Worm (Caenorhabditis elegans) whole organism, young adult: ENCODE measurements around the gene pmk-3.

Source experiments
- B0019.2 ChIP-seq: fragments of 200-800 bp; sonication (Bioruptor generic); conservative IDR thresholded peaks from 2 replicates; pipeline ENCODE4 v1.3.6; 2022; ENCODE audit warnings: missing genetic modification reagents, missing genetic modification characterization, missing compliant biosample characterization
- B0336.3 ChIP-seq: fragments of 200-800 bp; sonication (Bioruptor generic); IDR thresholded peaks from 2 replicates; pipeline ENCODE4 v1.3.6; 2022; ENCODE audit warnings: missing genetic modification characterization, missing compliant biosample characterization
- D2030.7 ChIP-seq: fragments of 200-800 bp; sonication (Bioruptor generic); IDR thresholded peaks from 2 replicates; pipeline ENCODE4 v1.3.6; 2022; ENCODE audit warnings: missing genetic modification reagents, missing genetic modification characterization, missing compliant biosample characterization
- F49E8.2 ChIP-seq: sonication (generic microtip); optimal IDR thresholded peaks from 3 replicates; lab custom pipeline; 2017; ENCODE audit warnings: missing genetic modification characterization, mild to moderate bottlenecking, missing compliant biosample characterization, antibody characterized with exemption, moderate library complexity; ENCODE audit not compliant: insufficient read depth
- F55B11.4 ChIP-seq: sonication (generic microtip); optimal IDR thresholded peaks from 2 replicates; lab custom pipeline; 2016; ENCODE audit warnings: missing compliant biosample characterization, missing genetic modification characterization, borderline replicate concordance; ENCODE audit not compliant: insufficient read depth
- F57A8.1 ChIP-seq: fragments of 200-800 bp; sonication (Bioruptor generic); optimal IDR thresholded peaks from 2 replicates; lab custom pipeline; 2018; ENCODE audit warnings: mild to moderate bottlenecking, missing genetic modification characterization, moderate library complexity, missing compliant biosample characterization
- Y53G8AR.9 ChIP-seq: fragments of 200-800 bp; sonication (Bioruptor generic); conservative IDR thresholded peaks from 2 replicates; pipeline ENCODE4 v1.3.6; 2022; ENCODE audit warnings: missing genetic modification reagents, missing genetic modification characterization, missing compliant biosample characterization
- Y79H2A.3 ChIP-seq: fragments of 200-800 bp; sonication (Bioruptor generic); conservative IDR thresholded peaks from 2 replicates; pipeline ENCODE4 v1.3.6; 2022; ENCODE audit warnings: missing genetic modification reagents, missing genetic modification characterization, missing compliant biosample characterization
- Y95B8A.8 ChIP-seq: fragments of 200-800 bp; sonication (Bioruptor generic); IDR thresholded peaks from 2 replicates; pipeline ENCODE4 v1.3.6; 2022; ENCODE audit warnings: missing genetic modification reagents, missing genetic modification characterization, missing compliant biosample characterization
- akir-1 ChIP-seq: fragments of 200-800 bp; sonication (Bioruptor generic); optimal IDR thresholded peaks from 2 replicates; lab custom pipeline; 2018; ENCODE audit warnings: mild to moderate bottlenecking, missing genetic modification characterization, moderate library complexity, missing compliant biosample characterization
- ama-1 ChIP-seq, 3 experiments: fragments of 150-350 bp in 1 of 3; sonication (generic microtip) in 2 of 3; optimal IDR thresholded peaks; 2 replicates each; lab custom pipeline; 2014 to 2018; ENCODE audit warnings: missing biosample characterization in 2 of 3, missing genetic modification characterization in 2 of 3, missing genetic modification reagents in 2 of 3
- aptf-2 ChIP-seq: fragments of 200-800 bp; sonication (Bioruptor generic); conservative IDR thresholded peaks from 2 replicates; pipeline ENCODE4 v1.3.6; 2022; ENCODE audit warnings: missing genetic modification reagents, missing genetic modification characterization, missing compliant biosample characterization
- attf-5 ChIP-seq: fragments of 200-800 bp; sonication (Bioruptor generic); optimal IDR thresholded peaks from 2 replicates; lab custom pipeline; 2018; ENCODE audit warnings: mild to moderate bottlenecking, missing genetic modification characterization, missing compliant biosample characterization
- ceh-58 ChIP-seq: fragments of 200-800 bp; sonication (Bioruptor generic); IDR thresholded peaks from 2 replicates; pipeline ENCODE4 v1.3.6; 2022; ENCODE audit warnings: missing genetic modification characterization, missing compliant biosample characterization
- dpff-1 ChIP-seq: sonication (generic microtip); optimal IDR thresholded peaks from 2 replicates; lab custom pipeline; 2017; ENCODE audit warnings: mild to moderate bottlenecking, missing genetic modification characterization, missing compliant biosample characterization
- ekl-4 ChIP-seq: fragments of 200-800 bp; sonication (Bioruptor generic); IDR thresholded peaks from 2 replicates; pipeline ENCODE4 v1.3.6; 2022; ENCODE audit warnings: missing genetic modification reagents, missing genetic modification characterization, missing compliant biosample characterization
- ets-4 ChIP-seq: fragments of 200-800 bp; sonication (Bioruptor generic); optimal IDR thresholded peaks from 2 replicates; lab custom pipeline; 2018; ENCODE audit warnings: mild to moderate bottlenecking, missing genetic modification characterization, missing compliant biosample characterization
- gei-17 ChIP-seq: fragments of 200-800 bp; sonication (Bioruptor generic); optimal IDR thresholded peaks from 2 replicates; lab custom pipeline; 2018; ENCODE audit warnings: mild to moderate bottlenecking, missing genetic modification characterization, missing compliant biosample characterization
- him-1 ChIP-seq: sonication (generic microtip); optimal IDR thresholded peaks from 2 replicates; lab custom pipeline; 2016; ENCODE audit warnings: missing genotype, missing genetic modification reagents, missing genetic modification characterization, missing compliant biosample characterization
- hmg-1.2 ChIP-seq: fragments of 200-800 bp; sonication (Bioruptor generic); IDR thresholded peaks from 2 replicates; pipeline ENCODE4 v1.3.6; 2022; ENCODE audit warnings: missing genetic modification reagents, missing genetic modification characterization, missing compliant biosample characterization
- hrde-1 ChIP-seq: sonication (generic microtip); optimal IDR thresholded peaks from 2 replicates; lab custom pipeline; 2016; ENCODE audit warnings: missing genetic modification characterization, mild to moderate bottlenecking, missing compliant biosample characterization, moderate library complexity, missing genotype, missing genetic modification reagents, borderline replicate concordance
- hsf-1 ChIP-seq: fragments of 200-800 bp; sonication (Bioruptor generic); IDR thresholded peaks from 2 replicates; pipeline ENCODE4 v1.3.6; 2022; ENCODE audit warnings: missing genetic modification reagents, missing genetic modification characterization, missing compliant biosample characterization
- lin-40 ChIP-seq: sonication (generic microtip); optimal IDR thresholded peaks from 2 replicates; lab custom pipeline; 2016; ENCODE audit warnings: missing genetic modification characterization, mild to moderate bottlenecking, missing compliant biosample characterization, missing genotype, missing genetic modification reagents
- lir-1 ChIP-seq: fragments of 200-800 bp; sonication (Bioruptor generic); conservative IDR thresholded peaks from 2 replicates; pipeline ENCODE4 v1.3.6; 2022; ENCODE audit warnings: missing genetic modification reagents, missing genetic modification characterization, missing compliant biosample characterization
- madf-6 ChIP-seq: fragments of 200-800 bp; sonication (Bioruptor generic); IDR thresholded peaks from 2 replicates; pipeline ENCODE4 v1.3.6; 2022; ENCODE audit warnings: missing genetic modification reagents, missing genetic modification characterization, missing compliant biosample characterization
- madf-8 ChIP-seq: fragments of 200-800 bp; sonication (Bioruptor generic); conservative IDR thresholded peaks from 2 replicates; pipeline ENCODE4 v1.3.6; 2022; ENCODE audit warnings: missing genetic modification reagents, missing genetic modification characterization, missing compliant biosample characterization
- mel-28 ChIP-seq: sonication (generic microtip); optimal IDR thresholded peaks from 2 replicates; lab custom pipeline; 2016; ENCODE audit warnings: borderline replicate concordance, mild to moderate bottlenecking, missing genetic modification characterization, missing compliant biosample characterization
- mes-4 ChIP-seq: sonication (generic microtip); optimal IDR thresholded peaks from 2 replicates; lab custom pipeline; 2016; ENCODE audit warnings: missing genotype, missing genetic modification characterization, missing compliant biosample characterization
- nhr-80 ChIP-seq: sonication (generic microtip); optimal IDR thresholded peaks from 2 replicates; lab custom pipeline; 2016; ENCODE audit warnings: missing genetic modification characterization, missing compliant biosample characterization
- pbrm-1 ChIP-seq: fragments of 200-800 bp; sonication (Bioruptor generic); IDR thresholded peaks from 2 replicates; pipeline ENCODE4 v1.3.6; 2022; ENCODE audit warnings: missing genetic modification reagents, missing genetic modification characterization, missing compliant biosample characterization
- pha-4 ChIP-seq: fragments of 150-350 bp; sonication (generic microtip); optimal IDR thresholded peaks from 2 replicates; lab custom pipeline; 2014; ENCODE audit warnings: missing biosample characterization, missing genetic modification reagents, missing genetic modification characterization
- rcor-1 ChIP-seq: fragments of 200-800 bp; sonication (Bioruptor generic); IDR thresholded peaks from 2 replicates; pipeline ENCODE4 v1.3.6; 2022; ENCODE audit warnings: missing genetic modification reagents, missing genetic modification characterization, missing compliant biosample characterization
- sea-2 ChIP-seq: fragments of 200-800 bp; sonication (Bioruptor generic); IDR thresholded peaks from 2 replicates; pipeline ENCODE4 v1.3.6; 2022; ENCODE audit warnings: missing genetic modification characterization, missing compliant biosample characterization
- snpc-4 ChIP-seq, 5 experiments: fragments of 150-350 bp in 1 of 5; sonication (generic microtip) in 4 of 5; optimal IDR thresholded peaks; 2 replicates each; lab custom pipeline; 2014 to 2018; ENCODE audit warnings: missing genetic modification characterization in 5 of 5, missing biosample characterization in 3 of 5, antibody characterized with exemption in 2 of 5, mild to moderate bottlenecking in 2 of 5, missing compliant biosample characterization in 2 of 5, missing genotype in 2 of 5, moderate library complexity in 2 of 5, missing genetic modification reagents in 1 of 5
- somi-1 ChIP-seq: fragments of 200-800 bp; sonication (Bioruptor generic); optimal IDR thresholded peaks from 2 replicates; lab custom pipeline; 2018; ENCODE audit warnings: mild to moderate bottlenecking, missing genetic modification characterization, missing compliant biosample characterization
- sptf-2 ChIP-seq: fragments of 200-800 bp; sonication (Bioruptor generic); optimal IDR thresholded peaks from 2 replicates; lab custom pipeline; 2018; ENCODE audit warnings: mild to moderate bottlenecking, missing genetic modification characterization, missing compliant biosample characterization
- tbx-9 ChIP-seq: sonication (generic microtip); optimal IDR thresholded peaks from 2 replicates; lab custom pipeline; 2016; ENCODE audit warnings: borderline replicate concordance, missing genetic modification characterization, inconsistent platforms, missing compliant biosample characterization
- tlf-1 ChIP-seq: fragments of 200-800 bp; sonication (Bioruptor generic); optimal IDR thresholded peaks from 2 replicates; lab custom pipeline; 2018; ENCODE audit warnings: mild to moderate bottlenecking, missing genetic modification characterization, missing compliant biosample characterization
- zfh-2 ChIP-seq: fragments of 200-800 bp; sonication (Bioruptor generic); conservative IDR thresholded peaks from 2 replicates; pipeline ENCODE4 v1.3.6; 2022; ENCODE audit warnings: missing genetic modification reagents, missing genetic modification characterization, missing compliant biosample characterization
- ztf-18 ChIP-seq: sonication (generic microtip); optimal IDR thresholded peaks from 2 replicates; lab custom pipeline; 2016; ENCODE audit warnings: missing genotype, mild to moderate bottlenecking, missing genetic modification characterization, missing compliant biosample characterization
- ztf-26 ChIP-seq: sonication (generic microtip); optimal IDR thresholded peaks from 2 replicates; lab custom pipeline; 2017; ENCODE audit warnings: missing genetic modification characterization, missing compliant biosample characterization

Gene pmk-3

ce11 chrIV:8103196-8103595, 35.8 kb upstream of the pmk-3 start:
- TF ChIP-seq him-1 (no peak), hrde-1 (tag; lab: Kevin White, UChicago) (no peak), madf-6 (no peak), dpff-1 (tag; lab: Kevin White, UChicago) (no peak), zfh-2 (GFP tag; lab: Robert Waterston, UW) (no peak), tlf-1 (GFP tag; lab: Kevin White, UChicago) (no peak), sea-2 (GFP tag; lab: Robert Waterston, UW) (no peak), lin-40 (tag; lab: Kevin White, UChicago) (peak; percentile 22), pbrm-1 (no peak), Y79H2A.3 (GFP tag; lab: Robert Waterston, UW) (no peak), pha-4 (tag; lab: Kevin White, UChicago) (no peak), ztf-26 (tag; lab: Kevin White, UChicago) (peak; percentile 16), F49E8.2 (tag; lab: Kevin White, UChicago) (no peak), sptf-2 (GFP tag; lab: Kevin White, UChicago) (no peak), B0336.3 (GFP tag; lab: Robert Waterston, UW) (no peak), somi-1 (GFP tag; lab: Kevin White, UChicago) (no peak)

ce11 chrIV:8105083-8105482, 33.9 kb upstream of the pmk-3 start:
- no peak for TF ChIP-seq Y79H2A.3 (GFP tag; lab: Robert Waterston, UW)

ce11 chrIV:8107502-8107901, 31.5 kb upstream of the pmk-3 start, which contains the start of gene rabs-5:
rabs-5 (minus strand) TSS chrIV:8107602.
- TF ChIP-seq tbx-9 (no peak), F49E8.2 (tag; lab: Kevin White, UChicago) (peak; percentile 4)

ce11 chrIV:8112187-8112586, 26.8 kb upstream of the pmk-3 start, which contains the start of gene Y42H9AR.4:
Y42H9AR.4 (minus strand) TSS chrIV:8112218.
- no peak for TF ChIP-seq F49E8.2 (tag; lab: Kevin White, UChicago)
- TF ChIP-seq rcor-1 (GFP tag; lab: Robert Waterston, UW) = 0 out of 2 replicates have a peak, but pooled peaks have one; percentile 17
- no peak for TF ChIP-seq madf-8 (GFP tag; lab: Robert Waterston, UW)
- no peak for TF ChIP-seq Y95B8A.8 (GFP tag; lab: Robert Waterston, UW)
- TF ChIP-seq B0019.2 = no peak
- peak; percentile 30 for TF ChIP-seq attf-5
- no peak for TF ChIP-seq aptf-2 (GFP tag; lab: Robert Waterston, UW)
- TF ChIP-seq snpc-4 (GFP tag; optimal IDR thresholded peaks at IDR 0.05; lab: Kevin White, UChicago) = no peak
- no peak for TF ChIP-seq snpc-4 (tag; optimal IDR thresholded peaks at IDR 0.05; lab: Kevin White, UChicago)
- no peak for TF ChIP-seq tbx-9
- no peak for TF ChIP-seq mes-4 (tag; lab: Kevin White, UChicago)
- TF ChIP-seq madf-6 = peak; percentile 35; the same call in 1 of the 2 replicates
- TF ChIP-seq ceh-58 (GFP tag; lab: Robert Waterston, UW) = no peak
- no peak for TF ChIP-seq hsf-1 (GFP tag; lab: Robert Waterston, UW)
- TF ChIP-seq gei-17 (GFP tag; lab: Kevin White, UChicago) = no peak
- TF ChIP-seq ztf-18 (tag; lab: Kevin White, UChicago) = no peak
- TF ChIP-seq F57A8.1 (GFP tag; lab: Kevin White, UChicago) = no peak
- 0 out of 2 replicates have a peak, but pooled peaks have one; percentile 30 for TF ChIP-seq Y53G8AR.9
- TF ChIP-seq F55B11.4 = no peak
- TF ChIP-seq him-1 = no peak
- no peak for TF ChIP-seq sptf-2 (GFP tag; lab: Kevin White, UChicago)
- no peak for TF ChIP-seq lir-1
- no peak for TF ChIP-seq ets-4 (GFP tag; lab: Kevin White, UChicago)
- TF ChIP-seq ekl-4 (GFP tag; lab: Robert Waterston, UW) = 0 out of 2 replicates have a peak, but pooled peaks have one; percentile 43
- peak; percentile 12 for TF ChIP-seq nhr-80 (tag; lab: Kevin White, UChicago)
- TF ChIP-seq D2030.7 = no peak
- TF ChIP-seq akir-1 (GFP tag; lab: Kevin White, UChicago) = no peak
- no peak for TF ChIP-seq mel-28 (tag; lab: Kevin White, UChicago)
- peak; percentile 98 for TF ChIP-seq hmg-1.2
- TF ChIP-seq ama-1 (optimal IDR thresholded peaks at IDR 0.05; lab: Kevin White, UChicago) = no peak
- TF ChIP-seq ama-1 (GFP tag; optimal IDR thresholded peaks at IDR 0.05; lab: Kevin White, UChicago) = no peak
